Fruit fly (Drosophila melanogaster) whole organism, pupa: ENCODE results near the gene CG10516.

Source experiments
- CG13204 ChIP-seq: fragments of 200-800 bp; sonication (Bioruptor generic); optimal IDR thresholded peaks from 2 replicates; lab custom pipeline; 2018; ENCODE audit warnings: missing biosample characterization, mild to moderate bottlenecking, missing genetic modification characterization, moderate library complexity
- CG14655 ChIP-seq: fragments of 200-800 bp; sonication (Bioruptor generic); optimal IDR thresholded peaks from 3 replicates; lab custom pipeline; 2017; ENCODE audit warnings: mild to moderate bottlenecking, missing biosample characterization, missing genetic modification reagents, missing genetic modification characterization
- CG15710 ChIP-seq: fragments of 200-800 bp; sonication (Bioruptor generic); optimal IDR thresholded peaks from 2 replicates; lab custom pipeline; 2018; ENCODE audit warnings: missing biosample characterization, mild to moderate bottlenecking, missing genetic modification characterization, moderate library complexity
- CG32121 ChIP-seq: fragments of 200-800 bp; sonication (Bioruptor generic); IDR thresholded peaks from 2 replicates; pipeline ENCODE4 v1.3.6; 2022; ENCODE audit warnings: missing biosample characterization, missing genetic modification characterization
- CG8159 ChIP-seq: fragments of 200-800 bp; sonication (Bioruptor generic); optimal IDR thresholded peaks from 3 replicates; lab custom pipeline; 2018; ENCODE audit warnings: missing biosample characterization, mild to moderate bottlenecking, missing genetic modification characterization, moderate library complexity
- CG8301 ChIP-seq: fragments of 200-800 bp; sonication (Bioruptor generic); optimal IDR thresholded peaks from 2 replicates; lab custom pipeline; 2018; ENCODE audit warnings: missing biosample characterization, mild to moderate bottlenecking, missing genetic modification characterization
- CG9948 ChIP-seq: fragments of 200-800 bp; sonication (Bioruptor generic); optimal IDR thresholded peaks from 2 replicates; lab custom pipeline; 2018; ENCODE audit warnings: missing biosample characterization, mild to moderate bottlenecking, missing genetic modification characterization, moderate library complexity
- EcR ChIP-seq: fragments of 200-800 bp; sonication (Bioruptor generic); optimal IDR thresholded peaks from 3 replicates; lab custom pipeline; 2019; ENCODE audit warnings: missing biosample characterization, missing genetic modification characterization, mild to moderate bottlenecking, moderate library complexity, missing genetic modification reagents
- Ets98B ChIP-seq: fragments of 200-800 bp; sonication (Bioruptor generic); IDR thresholded peaks from 2 replicates; pipeline ENCODE4 v1.3.6; 2022; ENCODE audit warnings: missing biosample characterization, missing genetic modification characterization
- Pif1A ChIP-seq: fragments of 200-800 bp; sonication (Bioruptor generic); optimal IDR thresholded peaks from 3 replicates; lab custom pipeline; 2016; ENCODE audit warnings: missing biosample characterization, missing genetic modification characterization
- fd96Ca ChIP-seq: fragments of 200-800 bp; sonication (Bioruptor generic); IDR thresholded peaks from 3 replicates; pipeline ENCODE4 v1.3.6; 2022; ENCODE audit warnings: missing biosample characterization, missing genetic modification characterization

- TF ChIP-seq CG9948 (tag; lab: Kevin White, UChicago) = no peak
- TF ChIP-seq CG14655 (GFP tag; lab: Kevin White, UChicago) = no peak
- TF ChIP-seq CG8301 (tag; lab: Kevin White, UChicago) = no peak
- TF ChIP-seq CG32121 (GFP tag; lab: Robert Waterston, UW) = no peak
- TF ChIP-seq fd96Ca (GFP tag; lab: Robert Waterston, UW) = no peak
- TF ChIP-seq Pif1A (GFP tag; lab: Kevin White, UChicago) = no peak
- no peak for TF ChIP-seq CG13204 (GFP tag; lab: Kevin White, UChicago)
- TF ChIP-seq Ets98B (GFP tag; lab: Robert Waterston, UW) = no peak
- no peak for TF ChIP-seq EcR (GFP tag; lab: Kevin White, UChicago)
- TF ChIP-seq CG15710 (tag; lab: Kevin White, UChicago) = no peak
- TF ChIP-seq CG8159 (tag; lab: Kevin White, UChicago) = no peak
These were observed 14.1 kb downstream of the CG10516 start for dm6 chr3L:15982148-15982547.
